Worm (Caenorhabditis elegans): ENCODE measurements around the gene F44B9.10.

F44B9.10 gene

DNA sequence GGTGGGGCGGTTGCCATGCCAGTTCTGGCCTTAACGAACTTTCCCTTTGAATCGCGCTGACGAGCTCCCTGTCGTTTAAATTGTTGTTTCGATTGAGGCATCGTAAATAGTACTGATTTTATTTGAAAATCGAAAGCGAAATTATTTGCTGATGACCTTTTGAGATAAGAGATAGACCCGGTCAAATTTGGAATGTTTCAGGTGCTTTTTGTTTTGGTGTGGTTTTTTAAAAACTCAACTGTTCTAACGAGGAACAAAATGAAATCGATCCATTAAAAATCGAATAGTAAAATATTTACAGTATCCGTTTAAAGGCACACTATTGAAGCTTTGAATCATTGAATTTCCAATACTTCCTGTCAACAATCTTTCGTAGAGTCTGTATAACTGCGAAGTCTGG, 9.3 kb upstream of the F44B9.10 start, which contains the start of gene K12H4.6:
TSS of gene K12H4.6 (minus strand) at position 101 of the 400 bp plus-strand sequence.
- TF ChIP-seq elt-1 (tag; optimal IDR thresholded peaks at IDR 0.05) = no peak
- no peak for TF ChIP-seq unc-39 (tag; optimal IDR thresholded peaks at IDR 0.05)
- TF ChIP-seq nhr-237 (tag; optimal IDR thresholded peaks at IDR 0.05) = no peak
- no peak for TF ChIP-seq zag-1 (tag; optimal IDR thresholded peaks at IDR 0.05)
- no peak for TF ChIP-seq mdl-1 (tag; optimal IDR thresholded peaks at IDR 0.05)
- no peak for TF ChIP-seq nhr-12 (tag; optimal IDR thresholded peaks at IDR 0.05)
- TF ChIP-seq ceh-82 (tag; optimal IDR thresholded peaks at IDR 0.05) = no peak
- no peak for TF ChIP-seq ZK546.5 (tag; optimal IDR thresholded peaks at IDR 0.05)
- TF ChIP-seq nhr-28 (tag; optimal IDR thresholded peaks at IDR 0.05) = no peak
- TF ChIP-seq nhr-23 (tag; optimal IDR thresholded peaks at IDR 0.05) = no peak
- no peak for TF ChIP-seq skn-1 (tag; optimal IDR thresholded peaks at IDR 0.05)
- TF ChIP-seq hmg-11 (tag; optimal IDR thresholded peaks at IDR 0.05) = no peak
- TF ChIP-seq nhr-43 (tag; optimal IDR thresholded peaks at IDR 0.05; ENCODE audit: poor library complexity, severe bottlenecking) = no peak
- TF ChIP-seq unc-62 (GFP tag; optimal IDR thresholded peaks at IDR 0.05) = no peak
- TF ChIP-seq sea-2 (GFP tag; optimal IDR thresholded peaks at IDR 0.05) = no peak
- TF ChIP-seq R02D3.7 (tag; optimal IDR thresholded peaks at IDR 0.05) = no peak

DNA sequence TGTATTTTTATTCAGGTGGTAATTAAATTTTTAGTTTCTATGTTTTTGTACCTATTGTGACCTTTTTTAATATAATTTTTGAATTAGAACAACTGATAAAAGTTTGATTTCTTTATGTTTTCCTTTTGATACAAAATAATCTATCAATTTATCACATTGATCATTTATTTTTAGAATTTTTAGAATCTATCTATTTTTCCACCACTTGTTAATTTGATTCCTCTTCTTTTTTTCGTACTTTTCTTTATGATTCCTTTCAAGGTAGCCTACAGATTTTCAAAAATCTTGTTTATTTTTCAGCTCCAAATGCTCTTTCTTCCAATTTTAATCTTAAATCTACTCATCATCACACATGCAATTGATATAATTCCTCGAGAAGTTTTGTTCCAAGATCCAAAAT, 4.5 kb upstream of the F44B9.10 start, which contains the start of gene dpf-6:
TSS of gene dpf-6 (plus strand) at position 301 of the 400 bp plus-strand sequence.
- TF ChIP-seq jun-1 (tag; optimal IDR thresholded peaks at IDR 0.05) (no peak), ztf-11 (tag; optimal IDR thresholded peaks at IDR 0.05) (no peak), nfya-1 (tag; optimal IDR thresholded peaks at IDR 0.05; ENCODE audit: insufficient read depth) (no peak), mml-1 (tag; optimal IDR thresholded peaks at IDR 0.05) (no peak)

- TF ChIP-seq nhr-23 (tag; optimal IDR thresholded peaks at IDR 0.05) = peak; percentile 1
- no peak for TF ChIP-seq ZK546.5 (tag; optimal IDR thresholded peaks at IDR 0.05)
- peak in 1 of 3 experiments; percentile 79 for TF ChIP-seq elt-3 (tag; optimal IDR thresholded peaks at IDR 0.05)
- no peak for TF ChIP-seq ceh-28 (tag; optimal IDR thresholded peaks at IDR 0.05)
- no peak for TF ChIP-seq nfya-1 (tag; optimal IDR thresholded peaks at IDR 0.05; ENCODE audit: insufficient read depth)
- no peak for TF ChIP-seq lsy-12 (tag; optimal IDR thresholded peaks at IDR 0.05)
- TF ChIP-seq nhr-43 (tag; optimal IDR thresholded peaks at IDR 0.05; ENCODE audit: poor library complexity, severe bottlenecking) = no peak
Observed at ce11 chrIII:8036497-8036896, 3.1 kb upstream of the F44B9.10 start.

ce11 chrIII:8036050-8036449, 2.6 kb upstream of the F44B9.10 start:
- TF ChIP-seq ceh-82 (tag; optimal IDR thresholded peaks at IDR 0.05) (no peak), nhr-28 (tag; optimal IDR thresholded peaks at IDR 0.05) (no peak), nhr-237 (tag; optimal IDR thresholded peaks at IDR 0.05) (no peak), lsy-12 (tag; optimal IDR thresholded peaks at IDR 0.05) (no peak), nhr-67 (tag; optimal IDR thresholded peaks at IDR 0.05) (no peak), aly-2 (tag; optimal IDR thresholded peaks at IDR 0.05) (no peak), lin-15B (tag; optimal IDR thresholded peaks at IDR 0.05) (no peak), pqm-1 (tag; optimal IDR thresholded peaks at IDR 0.05) (no peak), tbx-2 (tag; optimal IDR thresholded peaks at IDR 0.05) (no peak), snpc-4 (tag; optimal IDR thresholded peaks at IDR 0.05) (no peak)

DNA sequence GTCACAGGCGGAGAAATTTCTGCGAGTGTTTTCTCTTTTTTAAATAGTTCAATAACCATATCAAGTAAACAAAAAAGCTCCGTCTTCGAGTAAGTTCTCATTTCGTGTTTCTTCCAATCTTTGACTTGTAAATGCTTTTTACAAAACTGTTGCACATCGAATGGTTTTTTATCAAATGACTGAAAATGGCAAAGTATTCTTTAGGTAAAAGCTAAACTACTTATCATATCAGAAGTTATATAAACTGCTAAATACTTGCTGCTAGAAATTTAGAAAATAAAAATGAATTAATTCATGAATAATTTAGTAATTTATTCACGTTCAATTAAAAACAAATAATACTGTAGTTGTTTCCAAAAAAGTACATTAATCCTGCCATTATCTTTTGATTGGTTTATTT, 2.5 kb downstream of the F44B9.10 start, which contains the start of gene F44B9.9:
TSS of gene F44B9.9 (minus strand) at position 101 of the 400 bp plus-strand sequence.
- TF ChIP-seq ZK546.5 (tag; optimal IDR thresholded peaks at IDR 0.05) (no peak), fos-1 (tag; optimal IDR thresholded peaks at IDR 0.05) (no peak), skn-1 (tag; optimal IDR thresholded peaks at IDR 0.05) (no peak), unc-62 (GFP tag; optimal IDR thresholded peaks at IDR 0.05) (no peak), eor-1 (tag; optimal IDR thresholded peaks at IDR 0.05) (no peak), nhr-77 (tag; optimal IDR thresholded peaks at IDR 0.05) (no peak), nfya-1 (tag; optimal IDR thresholded peaks at IDR 0.05; ENCODE audit: insufficient read depth) (no peak), nhr-25 (tag; optimal IDR thresholded peaks at IDR 0.05) (no peak), pha-4 (tag; optimal IDR thresholded peaks at IDR 0.05) (no peak), nhr-76 (tag; optimal IDR thresholded peaks at IDR 0.05) (no peak), elt-3 (tag; optimal IDR thresholded peaks at IDR 0.05) (no peak), mml-1 (tag; optimal IDR thresholded peaks at IDR 0.05) (no peak), nhr-237 (tag; optimal IDR thresholded peaks at IDR 0.05) (no peak), nhr-12 (tag; optimal IDR thresholded peaks at IDR 0.05) (no peak), unc-39 (tag; optimal IDR thresholded peaks at IDR 0.05) (no peak), lin-15B (tag; optimal IDR thresholded peaks at IDR 0.05) (no peak), tbx-2 (tag; optimal IDR thresholded peaks at IDR 0.05) (no peak), fkh-10 (GFP tag; optimal IDR thresholded peaks at IDR 0.05) (no peak), ceh-28 (tag; optimal IDR thresholded peaks at IDR 0.05) (no peak), daf-12 (tag; optimal IDR thresholded peaks at IDR 0.05) (no peak)
